Fruit fly (Drosophila melanogaster): Measurements from ENCODE around the gene Arpc3B.

Arpc3B gene

dm6 chrX:17147983-17148637 is 42.5 kb upstream of the Arpc3B start, which contains the start of gene RpS5a (continued):
- peak; percentile 83; the same call in 2 of the 3 replicates for TF ChIP-seq CG34422 (GFP tag; IDR thresholded peaks at IDR 0.05)
- TF ChIP-seq croc (GFP tag; conservative IDR thresholded peaks at IDR 0.05) = peak; percentile 62; the same call in 2 of the 3 replicates
- TF ChIP-seq dati (GFP tag; IDR thresholded peaks at IDR 0.05) = peak; percentile 47; the same call in 1 of the 2 replicates
- peak; percentile 82 for TF ChIP-seq Mes4 (GFP tag; optimal IDR thresholded peaks at IDR 0.05)
- TF ChIP-seq Sin3A (optimal IDR thresholded peaks at IDR 0.05) = peak; percentile 99
- peak; percentile 19 for TF ChIP-seq sima (GFP tag; optimal IDR thresholded peaks at IDR 0.05)
- TF ChIP-seq z (GFP tag; IDR thresholded peaks at IDR 0.05) = no peak
- peak; percentile 45; the same call in 1 of the 2 replicates for TF ChIP-seq hbn (GFP tag; IDR thresholded peaks at IDR 0.05; ENCODE audit: partially characterized antibody)
- TF ChIP-seq CG17802 (tag; optimal IDR thresholded peaks at IDR 0.05) = peak; percentile 64
- TF ChIP-seq CG10147 (GFP tag; optimal IDR thresholded peaks at IDR 0.05) = peak; percentile 64
- TF ChIP-seq ind (GFP tag; optimal IDR thresholded peaks at IDR 0.05) = peak; percentile 74
- TF ChIP-seq gsb-n (tag; optimal IDR thresholded peaks at IDR 0.05) = peak; percentile 66
- peak; percentile 56 for TF ChIP-seq CG14014 (GFP tag; IDR thresholded peaks at IDR 0.05)
- peak; percentile 78 for TF ChIP-seq HmgZ (tag; optimal IDR thresholded peaks at IDR 0.05)
- TF ChIP-seq CG6854 (GFP tag; optimal IDR thresholded peaks at IDR 0.05) = peak; percentile 79
- TF ChIP-seq sna (GFP tag; IDR thresholded peaks at IDR 0.05; ENCODE audit: partially characterized antibody) = peak; percentile 63
- peak; percentile 57 for TF ChIP-seq en (GFP tag; optimal IDR thresholded peaks at IDR 0.05)
- peak; percentile 65 for TF ChIP-seq CG1529 (GFP tag; optimal IDR thresholded peaks at IDR 0.05)
- peak; percentile 77 for TF ChIP-seq Sry-δ (GFP tag; optimal IDR thresholded peaks at IDR 0.05)
- TF ChIP-seq Rx (GFP tag; IDR thresholded peaks at IDR 0.05) = peak; percentile 64
- peak; percentile 82 for TF ChIP-seq amos (GFP tag; IDR thresholded peaks at IDR 0.05; ENCODE audit: partially characterized antibody)
- TF ChIP-seq kay (GFP tag; optimal IDR thresholded peaks at IDR 0.05) = peak; percentile 13
- no peak for TF ChIP-seq Gsc (GFP tag; IDR thresholded peaks at IDR 0.05)
- TF ChIP-seq Xbp1 (GFP tag; optimal IDR thresholded peaks at IDR 0.05) = peak; percentile 74
- peak; percentile 85 for TF ChIP-seq CG17912 (GFP tag; optimal IDR thresholded peaks at IDR 0.05)
- TF ChIP-seq chif (GFP tag; optimal IDR thresholded peaks at IDR 0.05) = peak; percentile 72 to 76
- TF ChIP-seq bcd (GFP tag; optimal IDR thresholded peaks at IDR 0.05) = peak; percentile 92
- peak; percentile 64 for TF ChIP-seq cwo (GFP tag; optimal IDR thresholded peaks at IDR 0.05)
- peak; percentile 91 for TF ChIP-seq CG9727 (GFP tag; optimal IDR thresholded peaks at IDR 0.05)
- TF ChIP-seq crol (GFP tag; IDR thresholded peaks at IDR 0.05) = 0 out of 2 replicates have a peak, but pooled peaks have one; percentile 10
- TF ChIP-seq Ets65A (GFP tag) = peak; percentile 99
- peak; percentile 75 for TF ChIP-seq Dad (GFP tag; optimal IDR thresholded peaks at IDR 0.05)
- peak; percentile 89 for TF ChIP-seq CG6813 (GFP tag; optimal IDR thresholded peaks at IDR 0.05)
- peak; percentile 83 for TF ChIP-seq CG1603 (tag; optimal IDR thresholded peaks at IDR 0.05)
- TF ChIP-seq Nf-YA (GFP tag; IDR thresholded peaks at IDR 0.05) = peak; percentile 50; the same call in 1 of the 2 replicates
- no peak for TF ChIP-seq Ada2b (GFP tag; IDR thresholded peaks at IDR 0.05)
- peak; percentile 95 for TF ChIP-seq caup (GFP tag; optimal IDR thresholded peaks at IDR 0.05; ENCODE audit: severe bottlenecking)
- TF ChIP-seq CG17612 (GFP tag; IDR thresholded peaks at IDR 0.05) = no peak
- TF ChIP-seq kni (GFP tag; optimal IDR thresholded peaks at IDR 0.05) = peak; percentile 93
- TF ChIP-seq CG17385 (GFP tag; optimal IDR thresholded peaks at IDR 0.05) = peak; percentile 84
- peak; percentile 28 for TF ChIP-seq jing (GFP tag; optimal IDR thresholded peaks at IDR 0.05)
- peak; percentile 64 for TF ChIP-seq klu (GFP tag; IDR thresholded peaks at IDR 0.05)
- TF ChIP-seq disco-r (GFP tag; optimal IDR thresholded peaks at IDR 0.05) = peak; percentile 87
- peak; percentile 55 for TF ChIP-seq B-H1 (GFP tag; IDR thresholded peaks at IDR 0.05)
- no peak for TF ChIP-seq sim (GFP tag; IDR thresholded peaks at IDR 0.05)
- TF ChIP-seq Spps (tag; optimal IDR thresholded peaks at IDR 0.05) = peak; percentile 47
- TF ChIP-seq tx (GFP tag; optimal IDR thresholded peaks at IDR 0.05) = peak; percentile 55
- peak; percentile 90 for TF ChIP-seq CG3281 (GFP tag; optimal IDR thresholded peaks at IDR 0.05)
- peak; percentile 74 for TF ChIP-seq repo (GFP tag; optimal IDR thresholded peaks at IDR 0.05)
- TF ChIP-seq CG2129 (GFP tag; IDR thresholded peaks at IDR 0.05; ENCODE audit: partially characterized antibody) = peak; percentile 62

Data from whole organism, embryonic.